Fruit fly (Drosophila melanogaster) whole organism, wandering third instar larva: ENCODE data around the gene ND-13A.

Experiments
- Abd-B ChIP-seq: fragments of >200 bp; optimal IDR thresholded peaks from 2 replicates; lab custom pipeline; 2017; ENCODE audit warnings: missing biosample characterization, missing genetic modification characterization
- CG32264 ChIP-seq: fragments of 200-800 bp; sonication (Bioruptor generic); optimal IDR thresholded peaks from 2 replicates; lab custom pipeline; 2016; ENCODE audit warnings: missing biosample characterization, missing genetic modification characterization
- CG9705 ChIP-seq: fragments of 200-800 bp; sonication (Bioruptor generic); optimal IDR thresholded peaks from 2 replicates; lab custom pipeline; 2018; ENCODE audit warnings: missing biosample characterization, mild to moderate bottlenecking, missing genetic modification characterization
- CrebA ChIP-seq: fragments of 200-800 bp; sonication (Bioruptor generic); optimal IDR thresholded peaks from 2 replicates; lab custom pipeline; 2016; ENCODE audit warnings: missing biosample characterization, mild to moderate bottlenecking, missing genetic modification characterization, borderline replicate concordance
- Dfd ChIP-seq: fragments of >200 bp; optimal IDR thresholded peaks from 2 replicates; lab custom pipeline; 2017; ENCODE audit warnings: missing biosample characterization, missing genetic modification characterization
- Dif ChIP-seq: fragments of 200-275, 200-300 bp; sonication (Bioruptor generic); optimal IDR thresholded peaks from 2 replicates; lab custom pipeline; 2018; ENCODE audit warnings: missing biosample characterization, missing genetic modification characterization; ENCODE audit not compliant: partially characterized antibody
- GATAd ChIP-seq: sonication (Bioruptor generic); optimal IDR thresholded peaks from 2 replicates; lab custom pipeline; 2016; ENCODE audit warnings: missing biosample characterization, missing genetic modification characterization
- HLH106 ChIP-seq: fragments of 200-800 bp; optimal IDR thresholded peaks from 3 replicates; lab custom pipeline; 2019; ENCODE audit warnings: missing biosample characterization, mild to moderate bottlenecking, missing genetic modification characterization, moderate library complexity
- Hnf4 ChIP-seq: fragments of 200-800 bp; sonication (Bioruptor generic); optimal IDR thresholded peaks from 2 replicates; lab custom pipeline; 2016; ENCODE audit warnings: missing biosample characterization, mild to moderate bottlenecking, missing genetic modification characterization
- Hr78 ChIP-seq: fragments of >200 bp; optimal IDR thresholded peaks from 2 replicates; lab custom pipeline; 2017; ENCODE audit warnings: missing biosample characterization, missing genetic modification characterization
- Hr83 ChIP-seq: fragments of 200-300 bp; sonication (Bioruptor generic); optimal IDR thresholded peaks from 2 replicates; lab custom pipeline; 2016; ENCODE audit warnings: missing biosample characterization, mild to moderate bottlenecking, missing genetic modification characterization, moderate library complexity; ENCODE audit not compliant: poor library complexity, severe bottlenecking
- Jra ChIP-seq: sonication (Bioruptor generic); optimal IDR thresholded peaks from 2 replicates; lab custom pipeline; 2016; ENCODE audit warnings: missing biosample characterization, missing genetic modification characterization
- Mio ChIP-seq: sonication (Bioruptor generic); optimal IDR thresholded peaks from 2 replicates; lab custom pipeline; 2016; ENCODE audit warnings: missing biosample characterization, missing genetic modification characterization
- Myc ChIP-seq: fragments of >200 bp; optimal IDR thresholded peaks from 2 replicates; lab custom pipeline; 2017
- N ChIP-seq: fragments of >200 bp; optimal IDR thresholded peaks from 2 replicates; lab custom pipeline; 2018; ENCODE audit warnings: missing biosample characterization, missing external identifiers, missing genetic modification characterization
- OdsH ChIP-seq: fragments of 200-800 bp; sonication (Bioruptor generic); optimal IDR thresholded peaks from 2 replicates; lab custom pipeline; 2016; ENCODE audit warnings: missing biosample characterization, mild to moderate bottlenecking, missing genetic modification characterization
- Rel ChIP-seq, 2 experiments: fragments of 200-800 bp; sonication (Bioruptor generic) in 1 of 2; optimal IDR thresholded peaks; 2 replicates in 1 of 2; 3 replicates in 1 of 2; lab custom pipeline; 2016 to 2019; ENCODE audit warnings: mild to moderate bottlenecking in 2 of 2, missing biosample characterization in 2 of 2, missing genetic modification characterization in 2 of 2, moderate library complexity in 1 of 2
- Sp1 ChIP-seq: fragments of 200-800 bp; sonication (Bioruptor generic); optimal IDR thresholded peaks from 3 replicates; lab custom pipeline; 2019; ENCODE audit warnings: missing biosample characterization, mild to moderate bottlenecking, missing genetic modification characterization, moderate library complexity
- Vsx2 ChIP-seq: fragments of 200-300, 225-300 bp; sonication (Bioruptor generic); optimal IDR thresholded peaks from 2 replicates; lab custom pipeline; 2018; ENCODE audit warnings: missing biosample characterization, missing genetic modification characterization; ENCODE audit not compliant: partially characterized antibody
- br ChIP-seq: fragments of 200-800 bp; sonication (Bioruptor generic); optimal IDR thresholded peaks from 2 replicates; lab custom pipeline; 2016; ENCODE audit warnings: missing biosample characterization, missing genetic modification characterization
- brk ChIP-seq: fragments of 200-800 bp; sonication (Bioruptor generic); optimal IDR thresholded peaks from 2 replicates; lab custom pipeline; 2016; ENCODE audit warnings: missing biosample characterization, mild to moderate bottlenecking, missing genetic modification characterization
- dl ChIP-seq, 2 experiments: fragments of 175-275, 200-275 bp in 1 of 2; fragments of 200-275 bp in 1 of 2; sonication (Bioruptor generic); optimal IDR thresholded peaks; lab custom pipeline; 2018; ENCODE audit warnings: mild to moderate bottlenecking in 2 of 2, missing biosample characterization in 2 of 2, missing genetic modification characterization in 2 of 2, moderate library complexity in 2 of 2; ENCODE audit not compliant: partially characterized antibody in 2 of 2, insufficient read depth in 1 of 2
- dmrt93B ChIP-seq: fragments of 200-800 bp; sonication (Bioruptor generic); optimal IDR thresholded peaks from 2 replicates; lab custom pipeline; 2018; ENCODE audit warnings: missing biosample characterization, mild to moderate bottlenecking, missing genetic modification characterization
- dsf ChIP-seq: sonication (Bioruptor generic); optimal IDR thresholded peaks from 2 replicates; lab custom pipeline; 2016; ENCODE audit warnings: missing biosample characterization, missing genetic modification characterization, borderline replicate concordance
- ey ChIP-seq: fragments of 200-800 bp; sonication (Bioruptor generic); optimal IDR thresholded peaks from 2 replicates; lab custom pipeline; 2016; ENCODE audit warnings: missing biosample characterization, missing genetic modification characterization
- foxo ChIP-seq, 2 experiments: fragments of 200-800 bp; sonication (Bioruptor generic); optimal IDR thresholded peaks; 2 replicates in 1 of 2; 3 replicates in 1 of 2; lab custom pipeline; 2016 to 2017; ENCODE audit warnings: missing biosample characterization in 2 of 2, missing genetic modification characterization in 2 of 2
- fru ChIP-seq: fragments of 200-800 bp; sonication (Bioruptor generic); optimal IDR thresholded peaks from 3 replicates; lab custom pipeline; 2016; ENCODE audit warnings: missing biosample characterization, mild to moderate bottlenecking, missing genetic modification characterization
- h ChIP-seq: fragments of 200-800 bp; sonication (Bioruptor generic); optimal IDR thresholded peaks from 3 replicates; lab custom pipeline; 2016; ENCODE audit warnings: missing biosample characterization, mild to moderate bottlenecking, missing genetic modification characterization
- jim ChIP-seq: fragments of 175-275, 200-325 bp; sonication (Bioruptor generic); optimal IDR thresholded peaks from 2 replicates; lab custom pipeline; 2016; ENCODE audit warnings: missing biosample characterization, mild to moderate bottlenecking, missing genetic modification characterization
- lola ChIP-seq: fragments of >200 bp; optimal IDR thresholded peaks from 2 replicates; lab custom pipeline; 2017; ENCODE audit warnings: missing biosample characterization, missing genetic modification characterization
- pan ChIP-seq: fragments of >200 bp; optimal IDR thresholded peaks from 2 replicates; lab custom pipeline; 2017
- psq ChIP-seq: fragments of 200-800 bp; sonication (Bioruptor generic); optimal IDR thresholded peaks from 3 replicates; lab custom pipeline; 2017; ENCODE audit warnings: missing biosample characterization, mild to moderate bottlenecking, missing genetic modification characterization, moderate library complexity
- rgr ChIP-seq: fragments of 200-800 bp; sonication (Bioruptor generic); optimal IDR thresholded peaks from 3 replicates; lab custom pipeline; 2016; ENCODE audit warnings: missing biosample characterization, mild to moderate bottlenecking, missing genetic modification characterization
- sage ChIP-seq: fragments of 200-800 bp; sonication (Bioruptor generic); optimal IDR thresholded peaks from 2 replicates; lab custom pipeline; 2016; ENCODE audit warnings: missing biosample characterization, mild to moderate bottlenecking, missing genetic modification characterization
- sv ChIP-seq: fragments of 200-800 bp; sonication (Bioruptor generic); optimal IDR thresholded peaks from 3 replicates; lab custom pipeline; 2016; ENCODE audit warnings: missing biosample characterization, missing genetic modification characterization
- tai ChIP-seq: sonication (Bioruptor generic); optimal IDR thresholded peaks from 2 replicates; lab custom pipeline; 2016; ENCODE audit warnings: missing biosample characterization, missing genetic modification characterization
- usp ChIP-seq: fragments of >200 bp; optimal IDR thresholded peaks from 2 replicates; lab custom pipeline; 2017; ENCODE audit warnings: missing biosample characterization, missing genetic modification characterization
- woc ChIP-seq: sonication (Bioruptor generic); optimal IDR thresholded peaks from 2 replicates; lab custom pipeline; 2016; ENCODE audit warnings: missing biosample characterization, mild to moderate bottlenecking, missing genetic modification characterization

The ND-13A gene

dm6 chr2L:5111261-5111922, 11.3 kb upstream of the ND-13A start:
- TF ChIP-seq tai (GFP tag; lab: Kevin White, UChicago): no peak
- TF ChIP-seq GATAd (GFP tag; lab: Kevin White, UChicago): no peak
- no peak for TF ChIP-seq Vsx2 (GFP tag; lab: Kevin White, UChicago)
- no peak for TF ChIP-seq brk (GFP tag; lab: Kevin White, UChicago)
- TF ChIP-seq sv: no peak
- TF ChIP-seq usp: no peak
- no peak for TF ChIP-seq Hnf4 (GFP tag; lab: Kevin White, UChicago)
- TF ChIP-seq Dfd (GFP tag; lab: Kevin White, UChicago): no peak
- TF ChIP-seq Abd-B: no peak
- TF ChIP-seq N (GFP tag; lab: Kevin White, UChicago): no peak
- no peak for TF ChIP-seq dmrt93B (GFP tag; lab: Kevin White, UChicago)
- TF ChIP-seq CrebA (GFP tag; lab: Kevin White, UChicago): no peak
- TF ChIP-seq Dif (GFP tag; lab: Kevin White, UChicago): no peak
- TF ChIP-seq br (GFP tag; lab: Kevin White, UChicago): no peak
- TF ChIP-seq foxo (GFP tag; optimal IDR thresholded peaks at IDR 0.05; lab: Kevin White, UChicago): no peak
- TF ChIP-seq fru (GFP tag; lab: Kevin White, UChicago): no peak
- no peak for TF ChIP-seq jim (GFP tag; lab: Kevin White, UChicago)
- TF ChIP-seq Jra (GFP tag; lab: Kevin White, UChicago): no peak
- no peak for TF ChIP-seq Mio (GFP tag; lab: Kevin White, UChicago)
- TF ChIP-seq, all 38 proteins: peak for 0

- TF ChIP-seq dsf (no peak), Mio (GFP tag; lab: Kevin White, UChicago) (no peak), ey (GFP tag; lab: Kevin White, UChicago) (no peak), N (GFP tag; lab: Kevin White, UChicago) (no peak), CrebA (GFP tag; lab: Kevin White, UChicago) (no peak), Rel (GFP tag; optimal IDR thresholded peaks at IDR 0.05; lab: Kevin White, UChicago) (no peak), Rel (tag; optimal IDR thresholded peaks at IDR 0.05; lab: Kevin White, UChicago) (no peak), Dfd (GFP tag; lab: Kevin White, UChicago) (no peak), br (GFP tag; lab: Kevin White, UChicago) (no peak), HLH106 (tag; lab: Kevin White, UChicago) (no peak), sv (no peak), fru (GFP tag; lab: Kevin White, UChicago) (no peak), Dif (GFP tag; lab: Kevin White, UChicago) (no peak), Jra (GFP tag; lab: Kevin White, UChicago) (no peak), Sp1 (GFP tag; lab: Kevin White, UChicago) (no peak)
These were observed 9.0 kb upstream of the ND-13A start for dm6 chr2L:5109059-5109458.

dm6 chr2L:5108273-5108653, 8.2 kb upstream of the ND-13A start:
- peak; percentile 33 for TF ChIP-seq brk (GFP tag; lab: Kevin White, UChicago)
- no peak for TF ChIP-seq br (GFP tag; lab: Kevin White, UChicago)
- TF ChIP-seq OdsH (GFP tag; lab: Kevin White, UChicago): no peak
- no peak for TF ChIP-seq CG9705 (GFP tag; lab: Kevin White, UChicago)
- no peak for TF ChIP-seq HLH106 (tag; lab: Kevin White, UChicago)
- TF ChIP-seq Vsx2 (GFP tag; lab: Kevin White, UChicago): peak; percentile 94
- no peak for TF ChIP-seq Hnf4 (GFP tag; lab: Kevin White, UChicago)
- TF ChIP-seq tai (GFP tag; lab: Kevin White, UChicago): no peak
- TF ChIP-seq lola (GFP tag; lab: Kevin White, UChicago): no peak
- no peak for TF ChIP-seq Abd-B
- no peak for TF ChIP-seq GATAd (GFP tag; lab: Kevin White, UChicago)
- TF ChIP-seq dsf: no peak
- TF ChIP-seq Jra (GFP tag; lab: Kevin White, UChicago): no peak
- TF ChIP-seq Sp1 (GFP tag; lab: Kevin White, UChicago): no peak
- no peak for TF ChIP-seq Myc
- TF ChIP-seq sv: no peak
- no peak for TF ChIP-seq Dfd (GFP tag; lab: Kevin White, UChicago)
- no peak for TF ChIP-seq pan (lab: Kevin White, UChicago)
- TF ChIP-seq foxo (GFP tag; optimal IDR thresholded peaks at IDR 0.05; lab: Kevin White, UChicago): no peak
- peak; percentile 79 for TF ChIP-seq CrebA (GFP tag; lab: Kevin White, UChicago)
- peak; percentile 33 for TF ChIP-seq jim (GFP tag; lab: Kevin White, UChicago)
- TF ChIP-seq ey (GFP tag; lab: Kevin White, UChicago): no peak
- no peak for TF ChIP-seq Hr78 (GFP tag; lab: Kevin White, UChicago)
- no peak for TF ChIP-seq usp
- no peak for TF ChIP-seq fru (GFP tag; lab: Kevin White, UChicago)
- no peak for TF ChIP-seq woc (GFP tag; lab: Kevin White, UChicago)
- TF ChIP-seq Hr83 (GFP tag; lab: Kevin White, UChicago): peak; percentile 66
- TF ChIP-seq CG32264 (GFP tag; lab: Kevin White, UChicago): no peak
- peak; percentile 94 for TF ChIP-seq Dif (GFP tag; lab: Kevin White, UChicago)
- TF ChIP-seq sage: no peak
- TF ChIP-seq dl (GFP tag; optimal IDR thresholded peaks at IDR 0.05; lab: Kevin White, UChicago; ENCODE audit: insufficient read depth in 1 of 2, partially characterized antibody in 2 of 2): peak; percentile 85 to 96
- no peak for TF ChIP-seq psq (GFP tag; lab: Kevin White, UChicago)
- TF ChIP-seq rgr (GFP tag; lab: Kevin White, UChicago): no peak
- TF ChIP-seq Mio (GFP tag; lab: Kevin White, UChicago): no peak
- TF ChIP-seq dmrt93B (GFP tag; lab: Kevin White, UChicago): no peak
- TF ChIP-seq Rel (GFP tag; optimal IDR thresholded peaks at IDR 0.05; lab: Kevin White, UChicago): no peak
- no peak for TF ChIP-seq Rel (tag; optimal IDR thresholded peaks at IDR 0.05; lab: Kevin White, UChicago)
- TF ChIP-seq N (GFP tag; lab: Kevin White, UChicago): no peak
- TF ChIP-seq h: no peak
